Worm (Caenorhabditis elegans) whole organism, L4/young adult: ENCODE data around the gene msp-78.

Source experiments
- dao-5 ChIP-seq: sonication (generic microtip); optimal IDR thresholded peaks from 2 replicates; lab custom pipeline; 2016; ENCODE audit warnings: missing genotype, missing genetic modification characterization, moderate library complexity, missing compliant biosample characterization
- him-1 ChIP-seq: sonication (generic microtip); optimal IDR thresholded peaks from 2 replicates; lab custom pipeline; 2016; ENCODE audit warnings: missing genotype, missing genetic modification reagents, missing genetic modification characterization, missing compliant biosample characterization

- TF ChIP-seq dao-5 (tag; lab: Kevin White, UChicago) (no peak), him-1 (tag; lab: Kevin White, UChicago) (no peak)
Observed at ce11 chrIV:9784689-9785088, 14.8 kb downstream of the msp-78 start, which contains the start of gene sre-4.
